Fruit fly (Drosophila melanogaster) whole organism, embryonic: ENCODE measurements around the gene Nin.

Experiments
- Aef1 ChIP-seq: fragments of 200-800 bp; sonication (Bioruptor generic); IDR thresholded peaks from 3 replicates; pipeline ENCODE4 v1.3.6; 2022; ENCODE audit warnings: missing biosample characterization, missing genetic modification characterization
- CG16863 ChIP-seq: fragments of 200-800 bp; sonication (Bioruptor generic); optimal IDR thresholded peaks from 3 replicates; lab custom pipeline; 2016; ENCODE audit warnings: missing biosample characterization, missing genetic modification characterization
- CG2889 ChIP-seq: fragments of 200-800 bp; sonication (Bioruptor generic); IDR thresholded peaks from 3 replicates; pipeline ENCODE4 v1.3.6; 2022; ENCODE audit warnings: missing biosample characterization, missing genetic modification characterization
- CG31365 ChIP-seq: fragments of 200-800 bp; sonication (Bioruptor generic); optimal IDR thresholded peaks from 2 replicates; lab custom pipeline; 2018; ENCODE audit warnings: missing biosample characterization, mild to moderate bottlenecking, missing genetic modification characterization
- CG9727 ChIP-seq: fragments of 200-800 bp; sonication (Bioruptor generic); optimal IDR thresholded peaks from 3 replicates; lab custom pipeline; 2017; ENCODE audit warnings: missing biosample characterization, mild to moderate bottlenecking, missing genetic modification characterization
- Sox102F ChIP-seq: fragments of 200-800 bp; sonication (Bioruptor generic); optimal IDR thresholded peaks from 2 replicates; lab custom pipeline; 2018; ENCODE audit warnings: missing biosample characterization, mild to moderate bottlenecking, missing genetic modification characterization, moderate library complexity
- ac ChIP-seq: fragments of 200-800 bp; sonication (Bioruptor generic); optimal IDR thresholded peaks from 3 replicates; lab custom pipeline; 2017; ENCODE audit warnings: missing biosample characterization, mild to moderate bottlenecking, missing genetic modification characterization
- bigmax ChIP-seq: fragments of 200-800 bp; sonication (Bioruptor generic); optimal IDR thresholded peaks from 2 replicates; lab custom pipeline; 2018; ENCODE audit warnings: missing biosample characterization, mild to moderate bottlenecking, missing genetic modification characterization
- bsh ChIP-seq, 2 experiments: fragments of 200-800 bp; sonication (Bioruptor generic); optimal IDR thresholded peaks; 2 replicates each; lab custom pipeline; 2017 to 2018; ENCODE audit warnings: mild to moderate bottlenecking in 2 of 2, missing biosample characterization in 2 of 2, missing genetic modification characterization in 2 of 2, moderate library complexity in 1 of 2
- her ChIP-seq: fragments of 200-800 bp; sonication (Bioruptor generic); optimal IDR thresholded peaks from 2 replicates; lab custom pipeline; 2016; ENCODE audit warnings: missing biosample characterization, missing genetic modification characterization
- kni ChIP-seq: fragments of 200-800 bp; sonication (Bioruptor generic); optimal IDR thresholded peaks from 3 replicates; lab custom pipeline; 2017; ENCODE audit warnings: mild to moderate bottlenecking, missing biosample characterization, missing genetic modification reagents, missing genetic modification characterization
- mirr ChIP-seq: fragments of 200-800 bp; sonication (Bioruptor generic); optimal IDR thresholded peaks from 3 replicates; lab custom pipeline; 2018; ENCODE audit warnings: missing biosample characterization, mild to moderate bottlenecking, missing genetic modification characterization
- pb ChIP-seq: fragments of 200-800 bp; sonication (Bioruptor generic); optimal IDR thresholded peaks from 3 replicates; lab custom pipeline; 2016; ENCODE audit warnings: missing biosample characterization, missing genetic modification characterization
- sob ChIP-seq: fragments of 200-800 bp; sonication (Bioruptor generic); IDR thresholded peaks from 2 replicates; pipeline ENCODE4 v1.3.6; 2022; ENCODE audit warnings: missing biosample characterization, missing genetic modification characterization

- no peak for TF ChIP-seq CG16863 (GFP tag; lab: Kevin White, UChicago)
- TF ChIP-seq CG2889, result no peak
- TF ChIP-seq kni (GFP tag; lab: Kevin White, UChicago), result peak; percentile 95
- TF ChIP-seq bigmax (GFP tag; lab: Kevin White, UChicago), result no peak
- no peak for TF ChIP-seq pb (GFP tag; lab: Kevin White, UChicago)
- no peak for TF ChIP-seq CG31365
- no peak for TF ChIP-seq CG9727 (GFP tag; lab: Kevin White, UChicago)
- TF ChIP-seq Sox102F (GFP tag; lab: Kevin White, UChicago), result no peak
- no peak for TF ChIP-seq bsh (GFP tag; optimal IDR thresholded peaks at IDR 0.05; lab: Kevin White, UChicago)
- TF ChIP-seq Aef1, result no peak
- no peak for TF ChIP-seq ac (GFP tag; lab: Kevin White, UChicago)
- 0 out of 2 replicates have a peak, but pooled peaks have one; percentile 11 for TF ChIP-seq sob (GFP tag; lab: Robert Waterston, UW)
- TF ChIP-seq her (GFP tag; lab: Kevin White, UChicago), result no peak
- no peak for TF ChIP-seq mirr (GFP tag; lab: Kevin White, UChicago)
These were observed 22.7 kb upstream of the Nin start for dm6 chr2L:5300785-5301616.
